Worm (Caenorhabditis elegans) whole organism, L4/young adult: ENCODE data around the gene nhr-60.

ENCODE experiments used
- W03F9.2 ChIP-seq: fragments of 150-350 bp; optimal IDR thresholded peaks from 2 replicates; lab custom pipeline; 2014; ENCODE audit warnings: missing biosample characterization, missing genetic modification characterization
- dao-5 ChIP-seq: sonication (generic microtip); optimal IDR thresholded peaks from 2 replicates; lab custom pipeline; 2016; ENCODE audit warnings: missing genotype, missing genetic modification characterization, moderate library complexity, missing compliant biosample characterization
- him-1 ChIP-seq: sonication (generic microtip); optimal IDR thresholded peaks from 2 replicates; lab custom pipeline; 2016; ENCODE audit warnings: missing genotype, missing genetic modification reagents, missing genetic modification characterization, missing compliant biosample characterization

DNA sequence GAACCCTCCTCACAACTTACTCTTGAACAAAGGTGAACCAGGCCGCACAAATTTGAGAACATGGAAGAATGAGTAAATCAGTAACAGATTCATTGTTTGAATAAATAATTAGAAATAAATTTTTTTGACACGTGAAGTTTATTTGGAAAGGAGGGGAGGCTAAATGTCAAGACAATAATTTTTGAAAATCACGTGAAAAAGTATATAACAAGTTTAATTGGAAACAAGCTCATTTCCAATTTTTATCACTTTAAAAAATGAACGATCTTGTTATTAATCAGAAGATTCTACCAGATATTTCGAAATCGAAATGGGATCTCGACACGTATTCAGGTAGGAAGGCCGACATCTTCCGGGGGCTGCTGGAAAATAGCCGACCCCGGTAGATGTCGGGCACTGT lies 46.4 kb downstream of the nhr-60 start, which contains the start of the genes irld-57 and sfxn-1.3:
- no peak for TF ChIP-seq him-1 (tag; lab: Kevin White, UChicago)
- TF ChIP-seq W03F9.2 (tag; lab: Kevin White, UChicago) = no peak
- no peak for TF ChIP-seq dao-5 (tag; lab: Kevin White, UChicago)
